Fruit fly (Drosophila melanogaster): ENCODE measurements around the gene CG9521.

Gene CG9521

DNA sequence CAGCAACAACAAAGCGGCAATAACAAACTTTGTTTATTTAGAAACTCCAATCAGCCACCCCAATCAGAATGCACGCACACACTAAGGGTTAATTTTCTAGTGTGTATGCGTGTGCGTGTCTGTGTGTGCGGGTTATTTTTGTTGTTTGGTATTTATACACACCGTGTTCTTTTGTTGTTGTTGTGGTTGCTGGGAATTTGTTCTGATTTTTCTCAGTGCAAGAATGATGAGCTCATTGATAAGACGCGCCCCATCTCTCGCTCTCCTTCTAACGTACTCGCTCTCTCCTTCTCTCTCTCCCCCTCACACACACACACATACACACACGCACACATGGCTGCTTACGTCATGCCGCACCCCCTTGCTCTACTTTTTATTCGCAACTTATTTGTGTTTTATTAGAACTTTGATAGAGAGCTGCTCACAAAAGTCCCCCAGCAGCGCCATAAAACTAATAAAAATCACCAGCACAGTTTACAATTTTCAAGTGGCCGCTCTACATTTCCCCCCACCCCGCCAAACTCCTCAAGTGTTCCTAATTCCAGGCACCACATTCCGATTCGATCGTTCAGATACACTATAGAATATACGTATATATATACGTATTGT is 13.2 kb downstream of the CG9521 start (continued):
- TF ChIP-seq CG15479 (GFP tag; optimal IDR thresholded peaks at IDR 0.05) (no peak), mam (GFP tag; optimal IDR thresholded peaks at IDR 0.05) (peak; percentile 60), CG11696 (GFP tag; IDR thresholded peaks at IDR 0.05) (no peak)

DNA sequence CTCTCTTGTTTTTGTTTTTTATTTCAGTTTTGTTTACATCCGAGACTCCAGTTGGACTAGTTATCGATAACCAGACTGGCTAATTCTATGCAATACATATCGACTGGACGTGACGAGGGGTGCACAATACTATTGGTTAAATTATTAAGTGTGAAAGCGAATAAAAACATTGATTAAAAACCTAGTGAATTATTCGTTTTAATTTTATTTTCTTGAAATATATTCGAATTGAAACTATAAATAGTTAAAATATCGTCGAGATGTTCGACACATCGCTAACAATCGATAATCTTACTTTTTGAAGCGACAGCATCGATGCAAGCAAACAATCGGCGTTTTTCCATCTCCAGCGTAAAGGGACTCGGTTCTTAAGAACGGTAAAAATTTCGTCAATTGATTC is 14.0 kb downstream of the CG9521 start, which contains the start of the genes CG32590 and Flo2:
CG32590 (minus strand) TSS at position 60 of the 400 bp plus-strand sequence.
Flo2 (plus strand) TSS at position 330 of the 400 bp plus-strand sequence.
- TF ChIP-seq kah (GFP tag; optimal IDR thresholded peaks at IDR 0.05), result no peak
- peak; percentile 83 for TF ChIP-seq Atf6 (GFP tag; IDR thresholded peaks at IDR 0.05)
- no peak for TF ChIP-seq ham (GFP tag; IDR thresholded peaks at IDR 0.05)
- peak; percentile 97 for TF ChIP-seq nerfin-2 (GFP tag; IDR thresholded peaks at IDR 0.05; ENCODE audit: partially characterized antibody)
- TF ChIP-seq Lhr (GFP tag; optimal IDR thresholded peaks at IDR 0.05), result peak; percentile 52
- peak; percentile 79 for TF ChIP-seq ken (GFP tag; IDR thresholded peaks at IDR 0.05)
- peak; percentile 80 for TF ChIP-seq CG11456 (GFP tag; IDR thresholded peaks at IDR 0.05)
- TF ChIP-seq CG14965 (GFP tag; optimal IDR thresholded peaks at IDR 0.05; ENCODE audit: borderline replicate concordance), result no peak
- no peak for TF ChIP-seq CG4360 (GFP tag; IDR thresholded peaks at IDR 0.05)
- TF ChIP-seq knrl (GFP tag; IDR thresholded peaks at IDR 0.05; ENCODE audit: partially characterized antibody), result peak; percentile 96
- no peak for TF ChIP-seq pb (GFP tag; optimal IDR thresholded peaks at IDR 0.05)
- peak; percentile 50 for TF ChIP-seq cato (GFP tag; optimal IDR thresholded peaks at IDR 0.05; ENCODE audit: borderline replicate concordance)
- TF ChIP-seq CG14860 (GFP tag; IDR thresholded peaks at IDR 0.05; ENCODE audit: partially characterized antibody), result peak; percentile 99
- TF ChIP-seq CG14050 (GFP tag; IDR thresholded peaks at IDR 0.05), result 0 out of 3 replicates have a peak, but pooled peaks have one; percentile 45
- no peak for TF ChIP-seq cad (GFP tag; optimal IDR thresholded peaks at IDR 0.05)
- TF ChIP-seq toy (GFP tag; IDR thresholded peaks at IDR 0.05), result peak; percentile 43; the same call in 1 of the 2 replicates
- no peak for TF ChIP-seq ftz-f1 (GFP tag; optimal IDR thresholded peaks at IDR 0.05)
- TF ChIP-seq CG18011 (GFP tag; optimal IDR thresholded peaks at IDR 0.05), result peak; percentile 64
- TF ChIP-seq Ssrp (tag; optimal IDR thresholded peaks at IDR 0.05), result peak; percentile 66
- TF ChIP-seq dan (GFP tag; IDR thresholded peaks at IDR 0.05), result 0 out of 2 replicates have a peak, but pooled peaks have one; percentile 24
- peak; percentile 90 for TF ChIP-seq vvl (GFP tag; IDR thresholded peaks at IDR 0.05)
- peak; percentile 90 for TF ChIP-seq ato (GFP tag; IDR thresholded peaks at IDR 0.05; ENCODE audit: partially characterized antibody)
- no peak for TF ChIP-seq TFAM (GFP tag; optimal IDR thresholded peaks at IDR 0.05)
- peak; percentile 61 for TF ChIP-seq CG13296 (GFP tag; optimal IDR thresholded peaks at IDR 0.05)
- no peak for TF ChIP-seq CG6854 (GFP tag; optimal IDR thresholded peaks at IDR 0.05)
- TF ChIP-seq CG9817 (tag; optimal IDR thresholded peaks at IDR 0.05), result peak; percentile 73
- peak; percentile 85 for TF ChIP-seq stwl (tag; optimal IDR thresholded peaks at IDR 0.05)
- TF ChIP-seq CG4707 (GFP tag; optimal IDR thresholded peaks at IDR 0.05), result no peak
- peak; percentile 77 for TF ChIP-seq Awh (GFP tag; IDR thresholded peaks at IDR 0.05)
- TF ChIP-seq CG10267 (tag; optimal IDR thresholded peaks at IDR 0.05), result peak; percentile 69
- 0 out of 3 replicates have a peak, but pooled peaks have one; percentile 34 for TF ChIP-seq Mrtf (GFP tag; IDR thresholded peaks at IDR 0.05)
- peak; percentile 89 for TF ChIP-seq CG12391 (tag; optimal IDR thresholded peaks at IDR 0.05)
- peak; percentile 95 for TF ChIP-seq Bgb (GFP tag; IDR thresholded peaks at IDR 0.05; ENCODE audit: partially characterized antibody)
- TF ChIP-seq tll (GFP tag; optimal IDR thresholded peaks at IDR 0.05), result no peak
- no peak for TF ChIP-seq fd102C (GFP tag; optimal IDR thresholded peaks at IDR 0.05)
- TF ChIP-seq Hmr (GFP tag; optimal IDR thresholded peaks at IDR 0.05), result peak; percentile 77
- TF ChIP-seq crp (GFP tag; optimal IDR thresholded peaks at IDR 0.05), result peak in 1 of 2 experiments; percentile 1
- TF ChIP-seq CG1233 (GFP tag; optimal IDR thresholded peaks at IDR 0.05), result peak; percentile 42
- peak; percentile 12 for TF ChIP-seq nerfin-1 (tag; optimal IDR thresholded peaks at IDR 0.05)
- peak; percentile 97 for TF ChIP-seq hbn (GFP tag; IDR thresholded peaks at IDR 0.05; ENCODE audit: partially characterized antibody)
- TF ChIP-seq sima (GFP tag; optimal IDR thresholded peaks at IDR 0.05), result no peak
- TF ChIP-seq Atf3 (GFP tag; optimal IDR thresholded peaks at IDR 0.05), result peak; percentile 36
- 0 out of 2 replicates have a peak, but pooled peaks have one; percentile 14 for TF ChIP-seq CG10321 (GFP tag; IDR thresholded peaks at IDR 0.05)
- no peak for TF ChIP-seq h (optimal IDR thresholded peaks at IDR 0.05)

Data from whole organism, embryonic.